Worm (Caenorhabditis elegans): ENCODE data around the gene nex-4.

Gene nex-4

ce11 chrV:4813825-4814224 is 37.4 kb upstream of the nex-4 start:
- no peak for TF ChIP-seq ceh-82 (tag; optimal IDR thresholded peaks at IDR 0.05)
- no peak for TF ChIP-seq fos-1 (tag; optimal IDR thresholded peaks at IDR 0.05)
- TF ChIP-seq egl-5 (tag; optimal IDR thresholded peaks at IDR 0.05) = no peak
- TF ChIP-seq elt-3 (tag; optimal IDR thresholded peaks at IDR 0.05) = no peak
- TF ChIP-seq nfya-1 (tag; optimal IDR thresholded peaks at IDR 0.05; ENCODE audit: insufficient read depth) = peak; percentile 65
- no peak for TF ChIP-seq nhr-237 (tag; optimal IDR thresholded peaks at IDR 0.05)
- no peak for TF ChIP-seq nhr-67 (tag; optimal IDR thresholded peaks at IDR 0.05)
- no peak for TF ChIP-seq daf-12 (tag; optimal IDR thresholded peaks at IDR 0.05)
- no peak for TF ChIP-seq zag-1 (tag; optimal IDR thresholded peaks at IDR 0.05)

- TF ChIP-seq nhr-11 (tag; optimal IDR thresholded peaks at IDR 0.05) = no peak
- TF ChIP-seq lin-15B (tag; optimal IDR thresholded peaks at IDR 0.05) = no peak
- TF ChIP-seq ama-1 (optimal IDR thresholded peaks at IDR 0.05) = no peak
- TF ChIP-seq eor-1 (tag; optimal IDR thresholded peaks at IDR 0.05) = no peak
- no peak for TF ChIP-seq zag-1 (tag; optimal IDR thresholded peaks at IDR 0.05)
- no peak for TF ChIP-seq ceh-9 (tag; optimal IDR thresholded peaks at IDR 0.05)
Observed at ce11 chrV:4818563-4818962, 32.7 kb upstream of the nex-4 start, which contains the start of gene ccep-97. TSS of gene ccep-97 (minus strand) at chrV:4818663.

ce11 chrV:4820601-4821000 is 30.6 kb upstream of the nex-4 start:
- TF ChIP-seq elt-2 (tag; optimal IDR thresholded peaks at IDR 0.05) (peak; percentile 27), ceh-82 (tag; optimal IDR thresholded peaks at IDR 0.05) (no peak), mdl-1 (tag; optimal IDR thresholded peaks at IDR 0.05) (peak; percentile 0), pha-4 (tag; optimal IDR thresholded peaks at IDR 0.05) (no peak), ama-1 (optimal IDR thresholded peaks at IDR 0.05) (peak; percentile 2), nfya-1 (tag; optimal IDR thresholded peaks at IDR 0.05; ENCODE audit: insufficient read depth) (peak; percentile 16), egl-27 (tag; optimal IDR thresholded peaks at IDR 0.05) (no peak), daf-12 (tag; optimal IDR thresholded peaks at IDR 0.05) (no peak), ztf-4 (tag; optimal IDR thresholded peaks at IDR 0.05) (no peak), sea-2 (GFP tag; optimal IDR thresholded peaks at IDR 0.05) (no peak), ztf-11 (tag; optimal IDR thresholded peaks at IDR 0.05) (no peak), fkh-2 (tag; optimal IDR thresholded peaks at IDR 0.05) (no peak), egl-5 (tag; optimal IDR thresholded peaks at IDR 0.05) (no peak), pqm-1 (tag; optimal IDR thresholded peaks at IDR 0.05) (no peak)

DNA sequence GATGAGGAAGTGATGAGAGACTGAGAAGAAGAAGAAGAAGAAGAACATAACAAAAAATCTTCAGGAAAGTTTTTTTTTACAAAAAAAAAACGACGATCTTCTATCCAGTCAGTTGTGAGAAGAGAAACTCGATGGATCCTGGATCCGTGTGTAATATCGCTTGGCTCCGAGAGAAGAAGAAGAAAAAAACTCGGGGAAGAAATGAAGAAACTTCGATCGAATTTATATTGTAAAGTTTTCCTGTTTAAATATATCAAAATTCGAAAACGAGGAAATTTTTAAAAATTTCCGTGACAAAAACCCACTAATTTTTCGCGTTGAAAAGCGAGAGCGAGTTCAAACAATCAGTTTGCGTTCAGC is 27.9 kb upstream of the nex-4 start, which contains the start of gene adss-1:
TSS of gene adss-1 (minus strand) at position 101 of the 360 bp plus-strand sequence.
- TF ChIP-seq nhr-28 (tag; optimal IDR thresholded peaks at IDR 0.05) = no peak
- no peak for TF ChIP-seq pqm-1 (tag; optimal IDR thresholded peaks at IDR 0.05)
- TF ChIP-seq ceh-28 (tag; optimal IDR thresholded peaks at IDR 0.05) = no peak
- TF ChIP-seq daf-12 (tag; optimal IDR thresholded peaks at IDR 0.05) = no peak
- TF ChIP-seq ZK546.5 (tag; optimal IDR thresholded peaks at IDR 0.05) = no peak
- TF ChIP-seq nhr-43 (tag; optimal IDR thresholded peaks at IDR 0.05; ENCODE audit: poor library complexity, severe bottlenecking) = no peak

DNA sequence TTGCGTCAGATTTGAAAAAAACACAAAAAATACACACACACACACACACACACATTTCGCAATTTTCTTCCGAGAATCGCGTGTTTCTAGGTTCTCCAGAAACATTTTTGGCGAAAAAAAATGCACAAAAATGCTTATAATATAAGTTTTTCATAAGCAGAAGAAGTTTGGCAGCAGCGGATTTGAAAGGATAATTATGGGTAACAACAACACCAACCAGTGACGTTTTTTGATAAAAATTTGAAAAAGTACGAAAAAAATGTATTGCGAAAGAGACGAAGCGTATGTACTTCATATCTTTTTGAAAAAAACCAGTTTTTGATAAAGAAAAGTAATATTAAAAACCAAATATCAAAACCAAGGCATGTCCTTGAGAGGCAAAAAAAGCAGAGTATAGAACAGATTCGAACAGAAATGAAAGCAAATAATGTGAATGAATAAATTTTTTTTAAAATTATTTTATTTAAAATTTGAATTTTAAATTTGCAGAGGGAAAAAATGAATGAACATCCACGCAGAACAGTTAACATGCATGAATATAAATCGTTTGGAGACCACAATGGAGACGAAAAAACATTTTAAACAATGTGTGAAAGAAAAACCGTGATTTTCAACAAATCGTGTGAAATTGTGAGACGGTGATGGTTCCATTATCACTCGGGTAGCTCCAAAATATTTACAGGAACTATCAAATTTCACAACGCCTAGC is 27.4 kb upstream of the nex-4 start:
- TF ChIP-seq lin-15B (tag; optimal IDR thresholded peaks at IDR 0.05) (no peak), elt-1 (tag; optimal IDR thresholded peaks at IDR 0.05) (no peak), lsy-12 (tag; optimal IDR thresholded peaks at IDR 0.05) (peak; percentile 74), zag-1 (tag; optimal IDR thresholded peaks at IDR 0.05) (no peak), unc-62 (GFP tag; optimal IDR thresholded peaks at IDR 0.05) (no peak), fkh-10 (GFP tag; optimal IDR thresholded peaks at IDR 0.05) (no peak), fkh-2 (tag; optimal IDR thresholded peaks at IDR 0.05) (no peak), ceh-16 (tag; optimal IDR thresholded peaks at IDR 0.05) (no peak), nfya-1 (tag; optimal IDR thresholded peaks at IDR 0.05; ENCODE audit: insufficient read depth) (peak; percentile 5), ztf-11 (tag; optimal IDR thresholded peaks at IDR 0.05) (no peak), mdl-1 (tag; optimal IDR thresholded peaks at IDR 0.05) (no peak), eor-1 (tag; optimal IDR thresholded peaks at IDR 0.05) (no peak), pha-4 (tag; optimal IDR thresholded peaks at IDR 0.05) (peak; percentile 30), mml-1 (tag; optimal IDR thresholded peaks at IDR 0.05) (no peak), ztf-4 (tag; optimal IDR thresholded peaks at IDR 0.05) (peak; percentile 83), pqm-1 (tag; optimal IDR thresholded peaks at IDR 0.05) (no peak), jun-1 (tag; optimal IDR thresholded peaks at IDR 0.05) (no peak), fos-1 (tag; optimal IDR thresholded peaks at IDR 0.05) (no peak), daf-12 (tag; optimal IDR thresholded peaks at IDR 0.05) (no peak), ceh-9 (tag; optimal IDR thresholded peaks at IDR 0.05) (no peak), ceh-82 (tag; optimal IDR thresholded peaks at IDR 0.05) (no peak), nhr-12 (tag; optimal IDR thresholded peaks at IDR 0.05) (no peak), unc-39 (tag; optimal IDR thresholded peaks at IDR 0.05) (no peak), nhr-43 (tag; optimal IDR thresholded peaks at IDR 0.05; ENCODE audit: poor library complexity, severe bottlenecking) (peak; percentile 29), lin-39 (tag; optimal IDR thresholded peaks at IDR 0.05) (no peak), skn-1 (tag; optimal IDR thresholded peaks at IDR 0.05) (no peak), hmg-11 (tag; optimal IDR thresholded peaks at IDR 0.05) (no peak), aly-2 (tag; optimal IDR thresholded peaks at IDR 0.05) (peak; percentile 8), R02D3.7 (tag; optimal IDR thresholded peaks at IDR 0.05) (no peak), nhr-28 (tag; optimal IDR thresholded peaks at IDR 0.05) (no peak), ZK546.5 (tag; optimal IDR thresholded peaks at IDR 0.05) (no peak), snpc-4 (tag; optimal IDR thresholded peaks at IDR 0.05) (no peak), ceh-28 (tag; optimal IDR thresholded peaks at IDR 0.05) (no peak)

Data from whole organism, L3 larva.